Worm (Caenorhabditis elegans): Measurements from ENCODE around the gene nspe-4.

Gene nspe-4

ce11 chrII:12603667-12604621 lies 8.4 kb upstream of the nspe-4 start, which contains the start of the genes ceh-100 and lips-15 (continued):
- TF ChIP-seq ceh-82 (tag; optimal IDR thresholded peaks at IDR 0.05) (no peak), hmg-11 (tag; optimal IDR thresholded peaks at IDR 0.05) (peak; percentile 43), ZK546.5 (tag; optimal IDR thresholded peaks at IDR 0.05) (no peak)

ce11 chrII:12606108-12606507 lies 6.2 kb upstream of the nspe-4 start:
- TF ChIP-seq ZK546.5 (tag; optimal IDR thresholded peaks at IDR 0.05): no peak
- TF ChIP-seq nhr-67 (tag; optimal IDR thresholded peaks at IDR 0.05): no peak
- no peak for TF ChIP-seq nhr-23 (tag; optimal IDR thresholded peaks at IDR 0.05)
- TF ChIP-seq egl-27 (tag; optimal IDR thresholded peaks at IDR 0.05): no peak
- TF ChIP-seq nhr-25 (tag; optimal IDR thresholded peaks at IDR 0.05): no peak
- TF ChIP-seq zag-1 (tag; optimal IDR thresholded peaks at IDR 0.05): no peak
- TF ChIP-seq lin-39 (tag; optimal IDR thresholded peaks at IDR 0.05): no peak
- no peak for TF ChIP-seq ceh-28 (tag; optimal IDR thresholded peaks at IDR 0.05)
- no peak for TF ChIP-seq lin-15B (tag; optimal IDR thresholded peaks at IDR 0.05)
- no peak for TF ChIP-seq nfya-1 (tag; optimal IDR thresholded peaks at IDR 0.05; ENCODE audit: insufficient read depth)

- TF ChIP-seq ceh-82 (tag; optimal IDR thresholded peaks at IDR 0.05) (no peak), ceh-16 (tag; optimal IDR thresholded peaks at IDR 0.05) (no peak), hmg-11 (tag; optimal IDR thresholded peaks at IDR 0.05) (no peak), nhr-77 (tag; optimal IDR thresholded peaks at IDR 0.05) (no peak), pha-4 (tag; optimal IDR thresholded peaks at IDR 0.05) (no peak), unc-62 (GFP tag; optimal IDR thresholded peaks at IDR 0.05) (no peak), nhr-43 (tag; optimal IDR thresholded peaks at IDR 0.05; ENCODE audit: poor library complexity, severe bottlenecking) (no peak), ztf-4 (tag; optimal IDR thresholded peaks at IDR 0.05) (no peak), aly-2 (tag; optimal IDR thresholded peaks at IDR 0.05) (no peak), nhr-76 (tag; optimal IDR thresholded peaks at IDR 0.05) (no peak), elt-3 (tag; optimal IDR thresholded peaks at IDR 0.05) (no peak)
Measured at ce11 chrII:12606900-12607299, 5.4 kb upstream of the nspe-4 start, which contains the start of gene Y38E10A.8. Gene Y38E10A.8, plus strand, starts transcription at chrII:12607200.

ce11 chrII:12608653-12609052 lies 3.7 kb upstream of the nspe-4 start, which contains the start of gene Y38E10A.9:
Gene Y38E10A.9, plus strand, starts transcription at chrII:12608953.
- TF ChIP-seq fkh-10 (GFP tag; optimal IDR thresholded peaks at IDR 0.05) (no peak), ama-1 (optimal IDR thresholded peaks at IDR 0.05) (no peak), nhr-76 (tag; optimal IDR thresholded peaks at IDR 0.05) (no peak), unc-62 (GFP tag; optimal IDR thresholded peaks at IDR 0.05) (no peak), ceh-28 (tag; optimal IDR thresholded peaks at IDR 0.05) (no peak), skn-1 (tag; optimal IDR thresholded peaks at IDR 0.05) (no peak), nhr-77 (tag; optimal IDR thresholded peaks at IDR 0.05) (no peak), elt-3 (tag; optimal IDR thresholded peaks at IDR 0.05) (no peak), aly-2 (tag; optimal IDR thresholded peaks at IDR 0.05) (no peak), nfya-1 (tag; optimal IDR thresholded peaks at IDR 0.05; ENCODE audit: insufficient read depth) (no peak), nhr-237 (tag; optimal IDR thresholded peaks at IDR 0.05) (no peak), nhr-25 (tag; optimal IDR thresholded peaks at IDR 0.05) (no peak)

ce11 chrII:12615413-12615812 lies 3.1 kb downstream of the nspe-4 start:
- TF ChIP-seq lin-15B (tag; optimal IDR thresholded peaks at IDR 0.05) (no peak), snpc-4 (tag; optimal IDR thresholded peaks at IDR 0.05) (no peak), nhr-43 (tag; optimal IDR thresholded peaks at IDR 0.05; ENCODE audit: poor library complexity, severe bottlenecking) (peak; percentile 91), ama-1 (optimal IDR thresholded peaks at IDR 0.05) (no peak), nhr-23 (tag; optimal IDR thresholded peaks at IDR 0.05) (peak; percentile 42), ztf-11 (tag; optimal IDR thresholded peaks at IDR 0.05) (no peak), nhr-76 (tag; optimal IDR thresholded peaks at IDR 0.05) (no peak), nhr-25 (tag; optimal IDR thresholded peaks at IDR 0.05) (no peak)

- TF ChIP-seq nhr-25 (tag; optimal IDR thresholded peaks at IDR 0.05) (no peak), skn-1 (tag; optimal IDR thresholded peaks at IDR 0.05) (no peak), nhr-23 (tag; optimal IDR thresholded peaks at IDR 0.05) (no peak), pqm-1 (tag; optimal IDR thresholded peaks at IDR 0.05) (no peak), ceh-9 (tag; optimal IDR thresholded peaks at IDR 0.05) (no peak), nhr-67 (tag; optimal IDR thresholded peaks at IDR 0.05) (no peak), lin-15B (tag; optimal IDR thresholded peaks at IDR 0.05) (no peak), lin-39 (tag; optimal IDR thresholded peaks at IDR 0.05) (no peak), egl-27 (tag; optimal IDR thresholded peaks at IDR 0.05) (no peak), pha-4 (tag; optimal IDR thresholded peaks at IDR 0.05) (no peak), ztf-11 (tag; optimal IDR thresholded peaks at IDR 0.05) (no peak), daf-12 (tag; optimal IDR thresholded peaks at IDR 0.05) (no peak), nhr-43 (tag; optimal IDR thresholded peaks at IDR 0.05; ENCODE audit: poor library complexity, severe bottlenecking) (no peak), elt-1 (tag; optimal IDR thresholded peaks at IDR 0.05) (no peak), zag-1 (tag; optimal IDR thresholded peaks at IDR 0.05) (no peak), fkh-10 (GFP tag; optimal IDR thresholded peaks at IDR 0.05) (no peak), egl-5 (tag; optimal IDR thresholded peaks at IDR 0.05) (no peak), unc-39 (tag; optimal IDR thresholded peaks at IDR 0.05) (no peak), R02D3.7 (tag; optimal IDR thresholded peaks at IDR 0.05) (no peak), ceh-82 (tag; optimal IDR thresholded peaks at IDR 0.05) (no peak)
Measured at ce11 chrII:12616081-12616480, 3.8 kb downstream of the nspe-4 start, which contains the start of gene nspe-6. Gene nspe-6, minus strand, starts transcription at chrII:12616181.
